Worm (Caenorhabditis elegans) whole organism, L3 larva: ENCODE results near the gene Y48C3A.20.

ENCODE experiments used
- R02D3.7 ChIP-seq: fragments of 150-350 bp; optimal IDR thresholded peaks from 2 replicates; lab custom pipeline; 2014; ENCODE audit warnings: missing biosample characterization, missing genetic modification characterization
- ZK546.5 ChIP-seq: sonication (generic microtip); optimal IDR thresholded peaks from 2 replicates; lab custom pipeline; 2017; ENCODE audit warnings: missing biosample characterization, missing genetic modification characterization
- aly-2 ChIP-seq: fragments of 150-350 bp; optimal IDR thresholded peaks from 2 replicates; lab custom pipeline; 2014; ENCODE audit warnings: missing biosample characterization, missing genetic modification characterization
- ceh-28 ChIP-seq: fragments of 150-350 bp; optimal IDR thresholded peaks from 2 replicates; lab custom pipeline; 2014; ENCODE audit warnings: missing biosample characterization, missing genetic modification reagents, missing genetic modification characterization
- ceh-82 ChIP-seq: fragments of 150-350 bp; optimal IDR thresholded peaks from 2 replicates; lab custom pipeline; 2014; ENCODE audit warnings: missing biosample characterization, missing genetic modification characterization
- ceh-9 ChIP-seq: sonication (generic microtip); optimal IDR thresholded peaks from 2 replicates; lab custom pipeline; 2018; ENCODE audit warnings: missing biosample characterization, missing genetic modification characterization
- egl-5 ChIP-seq: fragments of 150-350 bp; optimal IDR thresholded peaks from 2 replicates; lab custom pipeline; 2017; ENCODE audit warnings: missing biosample characterization, missing genetic modification reagents, missing genetic modification characterization, inconsistent platforms
- elt-1 ChIP-seq: fragments of 150-350 bp; optimal IDR thresholded peaks from 2 replicates; lab custom pipeline; 2014; ENCODE audit warnings: missing biosample characterization, missing genetic modification characterization
- elt-2 ChIP-seq: sonication (generic microtip); optimal IDR thresholded peaks from 2 replicates; lab custom pipeline; 2016; ENCODE audit warnings: missing genetic modification reagents, mild to moderate bottlenecking, missing genetic modification characterization, missing compliant biosample characterization
- elt-3 ChIP-seq, 3 experiments: fragments of 150-350 bp in 1 of 3; sonication (generic microtip) in 2 of 3; optimal IDR thresholded peaks; 2 replicates in 2 of 3; 4 replicates in 1 of 3; lab custom pipeline; 2014 to 2017; ENCODE audit warnings: missing biosample characterization in 3 of 3, missing genetic modification characterization in 3 of 3
- eor-1 ChIP-seq, 2 experiments: fragments of 150-350 bp; optimal IDR thresholded peaks; 2 replicates each; lab custom pipeline; 2014 to 2018; ENCODE audit warnings: missing biosample characterization in 2 of 2, missing genetic modification characterization in 2 of 2
- fkh-10 ChIP-seq: sonication (generic microtip); optimal IDR thresholded peaks from 2 replicates; lab custom pipeline; 2017; ENCODE audit warnings: missing biosample characterization, missing genetic modification reagents, missing genetic modification characterization
- fkh-2 ChIP-seq: fragments of 150-350 bp; optimal IDR thresholded peaks from 2 replicates; lab custom pipeline; 2014; ENCODE audit warnings: missing biosample characterization, missing genetic modification reagents, missing genetic modification characterization
- fos-1 ChIP-seq: fragments of 150-350 bp; optimal IDR thresholded peaks from 2 replicates; lab custom pipeline; 2014; ENCODE audit warnings: missing biosample characterization, missing genetic modification characterization
- hmg-11 ChIP-seq: sonication (generic microtip); optimal IDR thresholded peaks from 2 replicates; lab custom pipeline; 2016; ENCODE audit warnings: missing genetic modification characterization, missing compliant biosample characterization
- jun-1 ChIP-seq: fragments of 150-350 bp; optimal IDR thresholded peaks from 2 replicates; lab custom pipeline; 2014; ENCODE audit warnings: missing biosample characterization, missing genetic modification reagents, missing genetic modification characterization
- lin-15B ChIP-seq: fragments of 150-350 bp; optimal IDR thresholded peaks from 2 replicates; lab custom pipeline; 2014; ENCODE audit warnings: missing biosample characterization, missing genetic modification characterization
- lin-39 ChIP-seq: fragments of 150-350 bp; optimal IDR thresholded peaks from 2 replicates; lab custom pipeline; 2018; ENCODE audit warnings: missing biosample characterization, missing genetic modification reagents, missing genetic modification characterization
- lsy-12 ChIP-seq: sonication (generic microtip); optimal IDR thresholded peaks from 2 replicates; lab custom pipeline; 2016; ENCODE audit warnings: mild to moderate bottlenecking, missing genetic modification characterization, missing compliant biosample characterization
- mdl-1 ChIP-seq: fragments of 150-350 bp; optimal IDR thresholded peaks from 2 replicates; lab custom pipeline; 2014; ENCODE audit warnings: missing biosample characterization, missing genetic modification characterization
- mml-1 ChIP-seq: fragments of 150-350 bp; sonication (generic microtip); optimal IDR thresholded peaks from 3 replicates; lab custom pipeline; 2014; ENCODE audit warnings: missing biosample characterization, missing genetic modification characterization
- nfya-1 ChIP-seq: sonication (generic microtip); optimal IDR thresholded peaks from 2 replicates; lab custom pipeline; 2017; ENCODE audit warnings: missing genetic modification characterization, mild to moderate bottlenecking, missing compliant biosample characterization, antibody characterized with exemption, moderate library complexity; ENCODE audit not compliant: insufficient read depth
- nhr-11 ChIP-seq: fragments of 150-350 bp; optimal IDR thresholded peaks from 2 replicates; lab custom pipeline; 2014; ENCODE audit warnings: missing biosample characterization, missing genetic modification characterization
- nhr-23 ChIP-seq: fragments of 150-350 bp; optimal IDR thresholded peaks from 2 replicates; lab custom pipeline; 2014; ENCODE audit warnings: missing biosample characterization, missing genetic modification reagents, missing genetic modification characterization
- nhr-237 ChIP-seq: fragments of 150-350 bp; optimal IDR thresholded peaks from 2 replicates; lab custom pipeline; 2014; ENCODE audit warnings: missing biosample characterization, missing genetic modification characterization
- nhr-25 ChIP-seq: sonication (generic microtip); optimal IDR thresholded peaks from 2 replicates; lab custom pipeline; 2017; ENCODE audit warnings: missing biosample characterization, missing genetic modification characterization
- nhr-28 ChIP-seq: fragments of 150-350 bp; optimal IDR thresholded peaks from 2 replicates; lab custom pipeline; 2014; ENCODE audit warnings: missing biosample characterization, missing genetic modification characterization
- nhr-43 ChIP-seq: sonication (generic microtip); optimal IDR thresholded peaks from 2 replicates; lab custom pipeline; 2016; ENCODE audit warnings: mild to moderate bottlenecking, missing genetic modification characterization, missing compliant biosample characterization; ENCODE audit not compliant: poor library complexity, severe bottlenecking
- nhr-67 ChIP-seq: fragments of 150-350 bp; optimal IDR thresholded peaks from 2 replicates; lab custom pipeline; 2014; ENCODE audit warnings: missing biosample characterization, missing genetic modification characterization
- nhr-76 ChIP-seq: fragments of 150-350 bp; sonication (generic microtip); optimal IDR thresholded peaks from 5 replicates; lab custom pipeline; 2014; ENCODE audit warnings: missing biosample characterization, missing genetic modification characterization
- nhr-77 ChIP-seq: fragments of 150-350 bp; optimal IDR thresholded peaks from 2 replicates; lab custom pipeline; 2014; ENCODE audit warnings: missing biosample characterization, missing genetic modification characterization
- pha-4 ChIP-seq: fragments of 150-350 bp; optimal IDR thresholded peaks from 2 replicates; lab custom pipeline; 2014; ENCODE audit warnings: missing biosample characterization, missing genetic modification reagents, missing genetic modification characterization
- pqm-1 ChIP-seq: fragments of 150-350 bp; optimal IDR thresholded peaks from 2 replicates; lab custom pipeline; 2017; ENCODE audit warnings: missing biosample characterization, missing genetic modification characterization, inconsistent platforms
- sea-2 ChIP-seq: fragments of 150-350 bp; sonication (generic microtip); optimal IDR thresholded peaks from 4 replicates; lab custom pipeline; 2014; ENCODE audit warnings: missing biosample characterization, missing genetic modification reagents, missing genetic modification characterization
- skn-1 ChIP-seq: fragments of 150-350 bp; optimal IDR thresholded peaks from 2 replicates; lab custom pipeline; 2014; ENCODE audit warnings: missing biosample characterization, missing genetic modification characterization
- snpc-4 ChIP-seq: fragments of 150-350 bp; optimal IDR thresholded peaks from 2 replicates; lab custom pipeline; 2014; ENCODE audit warnings: missing biosample characterization, missing genetic modification characterization
- unc-39 ChIP-seq: sonication (generic microtip); optimal IDR thresholded peaks from 4 replicates; lab custom pipeline; 2017; ENCODE audit warnings: missing biosample characterization, missing genetic modification characterization
- unc-62 ChIP-seq: fragments of 150-350 bp; sonication (generic microtip); optimal IDR thresholded peaks from 4 replicates; lab custom pipeline; 2014; ENCODE audit warnings: missing biosample characterization, missing genetic modification reagents, missing genetic modification characterization
- ztf-11 ChIP-seq: fragments of 150-350 bp; optimal IDR thresholded peaks from 2 replicates; lab custom pipeline; 2014; ENCODE audit warnings: missing biosample characterization, missing genetic modification characterization
- ztf-4 ChIP-seq: fragments of 150-350 bp; optimal IDR thresholded peaks from 2 replicates; lab custom pipeline; 2014; ENCODE audit warnings: missing biosample characterization, missing genetic modification characterization

Y48C3A.20 gene

ce11 chrII:13369231-13369630, at the start of gene Y48C3A.20:
Gene Y48C3A.20, plus strand, starts transcription at chrII:13369607.
- peak; percentile 54 for TF ChIP-seq lin-39 (tag; lab: Kevin White, UChicago)
- TF ChIP-seq pha-4 (tag; lab: Kevin White, UChicago), result peak; percentile 87
- no peak for TF ChIP-seq ztf-11
- no peak for TF ChIP-seq nhr-28
- no peak for TF ChIP-seq nhr-43 (tag; lab: Kevin White, UChicago)
- TF ChIP-seq fos-1, result no peak
- peak; percentile 62 for TF ChIP-seq nhr-23
- TF ChIP-seq nhr-11 (tag; lab: Kevin White, UChicago), result no peak
- no peak for TF ChIP-seq R02D3.7 (tag; lab: Kevin White, UChicago)
- TF ChIP-seq egl-5 (tag; lab: Kevin White, UChicago), result peak; percentile 58
- TF ChIP-seq ztf-4, result peak; percentile 15
- no peak for TF ChIP-seq aly-2 (tag; lab: Kevin White, UChicago)
- peak; percentile 72 for TF ChIP-seq snpc-4 (tag; lab: Kevin White, UChicago)
- TF ChIP-seq nfya-1 (tag; lab: Kevin White, UChicago), result peak; percentile 76
- TF ChIP-seq jun-1 (tag; lab: Kevin White, UChicago), result peak; percentile 13
- no peak for TF ChIP-seq ceh-9 (tag; lab: Kevin White, UChicago)
- TF ChIP-seq unc-62 (GFP tag; lab: Kevin White, UChicago), result no peak
- no peak for TF ChIP-seq elt-3 (tag; optimal IDR thresholded peaks at IDR 0.05; lab: Kevin White, UChicago)
- no peak for TF ChIP-seq fkh-2 (tag; lab: Kevin White, UChicago)
- TF ChIP-seq mml-1 (tag; lab: Kevin White, UChicago), result no peak
- TF ChIP-seq eor-1 (tag; optimal IDR thresholded peaks at IDR 0.05; lab: Kevin White, UChicago), result peak in 1 of 2 experiments; percentile 40
- no peak for TF ChIP-seq mdl-1 (tag; lab: Kevin White, UChicago)
- TF ChIP-seq skn-1 (tag; lab: Kevin White, UChicago), result peak; percentile 36
- TF ChIP-seq elt-1, result no peak
- TF ChIP-seq nhr-76 (tag; lab: Kevin White, UChicago), result no peak
- TF ChIP-seq ceh-28, result peak; percentile 60
- TF ChIP-seq nhr-25 (tag; lab: Kevin White, UChicago), result peak; percentile 5
- no peak for TF ChIP-seq sea-2
- peak; percentile 54 for TF ChIP-seq lin-15B (tag; lab: Kevin White, UChicago)
- no peak for TF ChIP-seq ceh-82 (tag; lab: Kevin White, UChicago)
- no peak for TF ChIP-seq nhr-77 (tag; lab: Kevin White, UChicago)
- TF ChIP-seq hmg-11 (tag; lab: Kevin White, UChicago), result peak; percentile 74
- TF ChIP-seq pqm-1, result peak; percentile 23
- TF ChIP-seq ZK546.5 (tag; lab: Kevin White, UChicago), result no peak
- TF ChIP-seq, all 47 proteins: peak for 15

- no peak for TF ChIP-seq jun-1 (tag; lab: Kevin White, UChicago)
- no peak for TF ChIP-seq ceh-9 (tag; lab: Kevin White, UChicago)
- TF ChIP-seq ceh-28, result no peak
- no peak for TF ChIP-seq nhr-11 (tag; lab: Kevin White, UChicago)
- no peak for TF ChIP-seq unc-39
- TF ChIP-seq elt-3 (tag; optimal IDR thresholded peaks at IDR 0.05; lab: Kevin White, UChicago), result no peak
- TF ChIP-seq nhr-237 (tag; lab: Kevin White, UChicago), result no peak
- TF ChIP-seq lin-39 (tag; lab: Kevin White, UChicago), result no peak
- TF ChIP-seq sea-2, result no peak
- no peak for TF ChIP-seq nhr-23
- TF ChIP-seq ztf-11, result no peak
- TF ChIP-seq nhr-77 (tag; lab: Kevin White, UChicago), result no peak
- no peak for TF ChIP-seq nfya-1 (tag; lab: Kevin White, UChicago)
- TF ChIP-seq ceh-82 (tag; lab: Kevin White, UChicago), result no peak
Measured at ce11 chrII:13320811-13321210, 48.6 kb upstream of the Y48C3A.20 start, which contains the start of gene mac-1. Gene mac-1, minus strand, starts transcription at chrII:13320911.

DNA sequence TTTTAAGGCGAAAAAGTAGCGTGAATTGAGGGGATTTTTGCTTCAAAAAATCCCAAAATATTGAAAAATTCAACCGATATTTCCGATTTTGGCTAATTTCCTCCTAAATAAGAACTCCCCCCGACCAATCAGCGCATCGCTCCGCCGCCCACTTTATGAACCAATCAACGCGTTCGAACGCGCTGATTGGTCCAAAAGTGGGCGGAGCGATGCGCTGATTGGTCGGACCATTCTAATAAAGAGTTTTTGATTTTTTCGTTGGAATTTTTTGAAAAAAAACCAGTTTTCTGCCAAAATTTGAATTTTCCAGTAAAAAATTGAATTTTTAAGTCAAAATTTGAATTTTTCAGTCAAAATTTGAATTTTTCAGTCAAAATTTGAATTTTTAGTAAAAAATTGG, 48.2 kb upstream of the Y48C3A.20 start:
- peak; percentile 98 for TF ChIP-seq nfya-1 (tag; lab: Kevin White, UChicago)
- TF ChIP-seq nhr-67, result no peak
- TF ChIP-seq, all 47 proteins: peak for 1

- TF ChIP-seq snpc-4 (tag; lab: Kevin White, UChicago), result no peak
- TF ChIP-seq lin-15B (tag; lab: Kevin White, UChicago), result no peak
- TF ChIP-seq elt-3 (tag; optimal IDR thresholded peaks at IDR 0.05; lab: Kevin White, UChicago), result no peak
- TF ChIP-seq nhr-28, result no peak
- no peak for TF ChIP-seq lsy-12 (tag; lab: Kevin White, UChicago)
- no peak for TF ChIP-seq egl-5 (tag; lab: Kevin White, UChicago)
- no peak for TF ChIP-seq fkh-10
- no peak for TF ChIP-seq mml-1 (tag; lab: Kevin White, UChicago)
- TF ChIP-seq nhr-77 (tag; lab: Kevin White, UChicago), result no peak
- no peak for TF ChIP-seq sea-2
- TF ChIP-seq elt-2 (tag; lab: Kevin White, UChicago), result no peak
- no peak for TF ChIP-seq nhr-43 (tag; lab: Kevin White, UChicago)
Measured at ce11 chrII:13325290-13325689, 44.1 kb upstream of the Y48C3A.20 start.
